Fruit fly (Drosophila melanogaster) whole organism, wandering third instar larva: Measurements from ENCODE around the gene CG18135.

ENCODE experiments used
- Abd-B ChIP-seq: fragments of >200 bp; optimal IDR thresholded peaks from 2 replicates; lab custom pipeline; 2017; ENCODE audit warnings: missing biosample characterization, missing genetic modification characterization
- Rel ChIP-seq, 2 experiments: fragments of 200-800 bp; sonication (Bioruptor generic) in 1 of 2; optimal IDR thresholded peaks; 2 replicates in 1 of 2; 3 replicates in 1 of 2; lab custom pipeline; 2016 to 2019; ENCODE audit warnings: mild to moderate bottlenecking in 2 of 2, missing biosample characterization in 2 of 2, missing genetic modification characterization in 2 of 2, moderate library complexity in 1 of 2
- h ChIP-seq: fragments of 200-800 bp; sonication (Bioruptor generic); optimal IDR thresholded peaks from 3 replicates; lab custom pipeline; 2016; ENCODE audit warnings: missing biosample characterization, mild to moderate bottlenecking, missing genetic modification characterization

- TF ChIP-seq Rel (GFP tag; optimal IDR thresholded peaks at IDR 0.05; lab: Kevin White, UChicago) (no peak), Rel (tag; optimal IDR thresholded peaks at IDR 0.05; lab: Kevin White, UChicago) (no peak), Abd-B (GFP tag; lab: Kevin White, UChicago) (no peak), h (no peak)
Measured at dm6 chr3L:18992820-18993219, 5.3 kb downstream of the CG18135 start.
